Worm (Caenorhabditis elegans): ENCODE measurements around the gene Y54G2A.44.

ce11 chrIV:2851625-2852024 lies 50.0 kb downstream of the Y54G2A.44 start:
- TF ChIP-seq pqm-1 (tag; optimal IDR thresholded peaks at IDR 0.05) (no peak), ztf-11 (tag; optimal IDR thresholded peaks at IDR 0.05) (no peak), alr-1 (tag; optimal IDR thresholded peaks at IDR 0.05; ENCODE audit: borderline replicate concordance) (no peak), pax-3 (tag; optimal IDR thresholded peaks at IDR 0.05) (no peak), unc-62 (GFP tag; optimal IDR thresholded peaks at IDR 0.05) (no peak), dsc-1 (tag; optimal IDR thresholded peaks at IDR 0.05) (no peak), ceh-82 (tag; optimal IDR thresholded peaks at IDR 0.05) (no peak), ama-1 (optimal IDR thresholded peaks at IDR 0.05) (no peak)
